Worm (Caenorhabditis elegans) whole organism, young adult: ENCODE data around the gene C35C5.9.

ENCODE experiments used
- B0261.1 ChIP-seq: sonication (generic microtip); optimal IDR thresholded peaks from 2 replicates; lab custom pipeline; 2016; ENCODE audit warnings: mild to moderate bottlenecking, missing genetic modification characterization, moderate library complexity, missing compliant biosample characterization
- B0336.3 ChIP-seq: fragments of 200-800 bp; sonication (Bioruptor generic); IDR thresholded peaks from 2 replicates; pipeline ENCODE4 v1.3.6; 2022; ENCODE audit warnings: missing genetic modification characterization, missing compliant biosample characterization
- F23B12.7 ChIP-seq: sonication (generic microtip); optimal IDR thresholded peaks from 2 replicates; lab custom pipeline; 2017; ENCODE audit warnings: missing genetic modification characterization, mild to moderate bottlenecking, missing compliant biosample characterization, antibody characterized with exemption, moderate library complexity; ENCODE audit not compliant: insufficient read depth
- F57A8.1 ChIP-seq: fragments of 200-800 bp; sonication (Bioruptor generic); optimal IDR thresholded peaks from 2 replicates; lab custom pipeline; 2018; ENCODE audit warnings: mild to moderate bottlenecking, missing genetic modification characterization, moderate library complexity, missing compliant biosample characterization
- K11D2.4 ChIP-seq: fragments of 200-800 bp; sonication (Bioruptor generic); IDR thresholded peaks from 2 replicates; pipeline ENCODE4 v1.3.6; 2022; ENCODE audit warnings: missing genetic modification reagents, missing genetic modification characterization, missing compliant biosample characterization
- K12H6.12 ChIP-seq: fragments of 200-800 bp; sonication (Bioruptor generic); optimal IDR thresholded peaks from 2 replicates; lab custom pipeline; 2018; ENCODE audit warnings: mild to moderate bottlenecking, missing genetic modification characterization, missing compliant biosample characterization
- T07F8.4 ChIP-seq: sonication (generic microtip); optimal IDR thresholded peaks from 2 replicates; lab custom pipeline; 2016; ENCODE audit warnings: mild to moderate bottlenecking, missing genetic modification characterization, moderate library complexity, missing compliant biosample characterization
- T26A5.8 ChIP-seq: sonication (generic microtip); optimal IDR thresholded peaks from 2 replicates; lab custom pipeline; 2016; ENCODE audit warnings: missing genetic modification characterization, missing compliant biosample characterization
- Y56A3A.18 ChIP-seq: fragments of 200-800 bp; sonication (Bioruptor generic); IDR thresholded peaks from 2 replicates; pipeline ENCODE4 v1.3.6; 2022; ENCODE audit warnings: missing genetic modification reagents, missing genetic modification characterization, missing compliant biosample characterization
- ZK185.1 ChIP-seq: sonication (generic microtip); optimal IDR thresholded peaks from 2 replicates; lab custom pipeline; 2016; ENCODE audit warnings: mild to moderate bottlenecking, missing genetic modification characterization, missing compliant biosample characterization; ENCODE audit not compliant: poor library complexity, severe bottlenecking
- aptf-2 ChIP-seq: fragments of 200-800 bp; sonication (Bioruptor generic); conservative IDR thresholded peaks from 2 replicates; pipeline ENCODE4 v1.3.6; 2022; ENCODE audit warnings: missing genetic modification reagents, missing genetic modification characterization, missing compliant biosample characterization
- attf-5 ChIP-seq: fragments of 200-800 bp; sonication (Bioruptor generic); optimal IDR thresholded peaks from 2 replicates; lab custom pipeline; 2018; ENCODE audit warnings: mild to moderate bottlenecking, missing genetic modification characterization, missing compliant biosample characterization
- bed-1 ChIP-seq: fragments of 200-800 bp; sonication (Bioruptor generic); IDR thresholded peaks from 2 replicates; pipeline ENCODE4 v1.3.6; 2022; ENCODE audit warnings: missing genetic modification reagents, missing genetic modification characterization, missing compliant biosample characterization
- ceh-100 ChIP-seq: fragments of 200-800 bp; sonication (Bioruptor generic); IDR thresholded peaks from 2 replicates; pipeline ENCODE4 v1.3.6; 2022; ENCODE audit warnings: missing genetic modification reagents, missing genetic modification characterization, missing compliant biosample characterization
- ceh-27 ChIP-seq: fragments of 200-800 bp; sonication (Bioruptor generic); optimal IDR thresholded peaks from 2 replicates; lab custom pipeline; 2018; ENCODE audit warnings: mild to moderate bottlenecking, missing genetic modification characterization, moderate library complexity, missing compliant biosample characterization
- ceh-40 ChIP-seq: fragments of 200-800 bp; sonication (Bioruptor generic); IDR thresholded peaks from 2 replicates; pipeline ENCODE4 v1.3.6; 2022; ENCODE audit warnings: missing genetic modification characterization, missing compliant biosample characterization
- ceh-91 ChIP-seq: fragments of 200-800 bp; sonication (Bioruptor generic); IDR thresholded peaks from 2 replicates; pipeline ENCODE4 v1.3.6; 2022; ENCODE audit warnings: missing genetic modification reagents, missing genetic modification characterization, missing compliant biosample characterization
- dox-1 ChIP-seq: fragments of 200-800 bp; sonication (Bioruptor generic); IDR thresholded peaks from 2 replicates; pipeline ENCODE4 v1.3.6; 2022; ENCODE audit warnings: missing genetic modification reagents, missing genetic modification characterization, missing compliant biosample characterization
- dpff-1 ChIP-seq: sonication (generic microtip); optimal IDR thresholded peaks from 2 replicates; lab custom pipeline; 2017; ENCODE audit warnings: mild to moderate bottlenecking, missing genetic modification characterization, missing compliant biosample characterization
- hlh-12 ChIP-seq: sonication (generic microtip); optimal IDR thresholded peaks from 2 replicates; lab custom pipeline; 2016; ENCODE audit warnings: missing genetic modification characterization, missing compliant biosample characterization
- hlh-26 ChIP-seq: fragments of 200-800 bp; sonication (Bioruptor generic); conservative IDR thresholded peaks from 2 replicates; pipeline ENCODE4 v1.3.6; 2022; ENCODE audit warnings: missing genetic modification reagents, missing genetic modification characterization, missing compliant biosample characterization
- hrde-1 ChIP-seq: sonication (generic microtip); optimal IDR thresholded peaks from 2 replicates; lab custom pipeline; 2016; ENCODE audit warnings: missing genetic modification characterization, mild to moderate bottlenecking, missing compliant biosample characterization, moderate library complexity, missing genotype, missing genetic modification reagents, borderline replicate concordance
- let-607 ChIP-seq, 2 experiments: fragments of 200-800 bp in 1 of 2; sonication (Bioruptor generic) in 1 of 2; sonication (generic microtip) in 1 of 2; optimal IDR thresholded peaks; 2 replicates each; lab custom pipeline; 2016 to 2018; ENCODE audit warnings: mild to moderate bottlenecking in 2 of 2, missing compliant biosample characterization in 2 of 2, missing genetic modification characterization in 2 of 2, moderate library complexity in 2 of 2, missing genotype in 1 of 2
- lin-26 ChIP-seq: fragments of 200-800 bp; sonication (Bioruptor generic); IDR thresholded peaks from 2 replicates; pipeline ENCODE4 v1.3.6; 2022; ENCODE audit warnings: missing genetic modification reagents, missing genetic modification characterization, missing compliant biosample characterization
- lin-35 ChIP-seq, 3 experiments: fragments of 150-350 bp in 2 of 3; sonication (generic microtip) in 1 of 3; optimal IDR thresholded peaks; 2 replicates each; lab custom pipeline; 2014 to 2018; ENCODE audit warnings: missing biosample characterization in 3 of 3, missing genetic modification characterization in 3 of 3, missing genetic modification reagents in 3 of 3
- lir-1 ChIP-seq: fragments of 200-800 bp; sonication (Bioruptor generic); conservative IDR thresholded peaks from 2 replicates; pipeline ENCODE4 v1.3.6; 2022; ENCODE audit warnings: missing genetic modification reagents, missing genetic modification characterization, missing compliant biosample characterization
- madf-6 ChIP-seq: fragments of 200-800 bp; sonication (Bioruptor generic); IDR thresholded peaks from 2 replicates; pipeline ENCODE4 v1.3.6; 2022; ENCODE audit warnings: missing genetic modification reagents, missing genetic modification characterization, missing compliant biosample characterization
- madf-8 ChIP-seq: fragments of 200-800 bp; sonication (Bioruptor generic); conservative IDR thresholded peaks from 2 replicates; pipeline ENCODE4 v1.3.6; 2022; ENCODE audit warnings: missing genetic modification reagents, missing genetic modification characterization, missing compliant biosample characterization
- nhr-179 ChIP-seq: sonication (generic microtip); optimal IDR thresholded peaks from 2 replicates; lab custom pipeline; 2016; ENCODE audit warnings: mild to moderate bottlenecking, missing genetic modification characterization, missing compliant biosample characterization
- pha-4 ChIP-seq: fragments of 150-350 bp; sonication (generic microtip); optimal IDR thresholded peaks from 2 replicates; lab custom pipeline; 2014; ENCODE audit warnings: missing biosample characterization, missing genetic modification reagents, missing genetic modification characterization
- repo-1 ChIP-seq: sonication (generic microtip); optimal IDR thresholded peaks from 2 replicates; lab custom pipeline; 2017; ENCODE audit warnings: mild to moderate bottlenecking, missing genetic modification characterization, missing compliant biosample characterization
- sdz-38 ChIP-seq: sonication (generic microtip); optimal IDR thresholded peaks from 2 replicates; lab custom pipeline; 2016; ENCODE audit warnings: missing genotype, missing genetic modification characterization, missing compliant biosample characterization
- unc-62 ChIP-seq: fragments of 150-350 bp; optimal IDR thresholded peaks from 2 replicates; lab custom pipeline; 2014; ENCODE audit warnings: missing biosample characterization, missing genetic modification reagents, missing genetic modification characterization
- xnd-1 ChIP-seq: sonication (generic microtip); optimal IDR thresholded peaks from 2 replicates; lab custom pipeline; 2016; ENCODE audit warnings: missing genotype, missing genetic modification reagents, missing genetic modification characterization, missing compliant biosample characterization
- zfh-2 ChIP-seq: fragments of 200-800 bp; sonication (Bioruptor generic); conservative IDR thresholded peaks from 2 replicates; pipeline ENCODE4 v1.3.6; 2022; ENCODE audit warnings: missing genetic modification reagents, missing genetic modification characterization, missing compliant biosample characterization
- ztf-18 ChIP-seq: sonication (generic microtip); optimal IDR thresholded peaks from 2 replicates; lab custom pipeline; 2016; ENCODE audit warnings: missing genotype, mild to moderate bottlenecking, missing genetic modification characterization, missing compliant biosample characterization
- ztf-22 ChIP-seq: fragments of 200-800 bp; sonication (Bioruptor generic); optimal IDR thresholded peaks from 2 replicates; lab custom pipeline; 2018; ENCODE audit warnings: mild to moderate bottlenecking, missing genetic modification characterization, moderate library complexity, missing compliant biosample characterization
- ztf-3 ChIP-seq: fragments of 200-800 bp; sonication (Bioruptor generic); optimal IDR thresholded peaks from 2 replicates; lab custom pipeline; 2018; ENCODE audit warnings: mild to moderate bottlenecking, missing genetic modification characterization, missing compliant biosample characterization

C35C5.9 gene

DNA sequence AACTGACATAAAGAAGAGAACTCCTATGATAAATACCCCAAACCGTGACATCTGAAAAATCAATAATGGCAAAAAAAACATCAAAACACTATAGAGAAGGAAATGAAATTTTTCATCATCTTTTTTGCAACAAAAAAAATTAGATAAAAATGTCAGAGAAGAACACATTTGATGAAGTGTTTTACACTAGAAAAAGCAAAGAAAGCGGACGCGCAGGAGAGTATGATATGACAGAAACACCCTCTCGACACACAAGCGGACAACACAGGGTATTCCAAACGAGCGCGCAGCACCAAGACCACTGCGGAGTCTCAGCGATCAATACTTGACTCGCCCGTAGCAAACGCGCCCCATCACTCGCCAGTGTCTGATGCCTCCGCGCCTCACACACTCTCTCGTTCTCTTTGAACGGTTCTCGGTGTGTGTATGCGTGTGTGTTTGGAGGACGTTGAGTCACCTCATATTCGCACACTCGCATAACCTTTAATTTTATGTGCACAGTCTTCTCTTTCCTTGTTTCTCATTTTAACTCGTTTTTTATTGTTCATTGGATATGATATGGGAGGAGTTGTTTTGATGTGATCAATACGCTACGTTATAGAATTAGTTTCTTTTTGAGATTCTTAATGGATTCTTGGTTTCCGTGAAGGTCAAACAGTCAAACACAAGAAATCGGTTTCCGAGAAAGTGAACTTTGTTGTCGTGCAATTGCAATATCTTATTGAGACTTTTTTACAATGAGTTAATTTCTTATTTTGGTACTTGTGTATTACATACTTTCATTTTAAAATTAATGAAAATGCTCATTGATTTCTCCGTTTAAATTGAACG is 10.3 kb downstream of the C35C5.9 start, which contains the start of gene selt-1.1 (continued):
- TF ChIP-seq attf-5 (peak; percentile 57), K12H6.12 (peak; percentile 14), ztf-18 (tag; lab: Kevin White, UChicago) (peak; percentile 16), B0336.3 (GFP tag; lab: Robert Waterston, UW) (peak; percentile 65; the same call in 1 of the 2 replicates), xnd-1 (no peak), ceh-40 (no peak), ZK185.1 (tag; lab: Kevin White, UChicago) (peak; percentile 46), unc-62 (GFP tag; lab: Kevin White, UChicago) (peak; percentile 26)

DNA sequence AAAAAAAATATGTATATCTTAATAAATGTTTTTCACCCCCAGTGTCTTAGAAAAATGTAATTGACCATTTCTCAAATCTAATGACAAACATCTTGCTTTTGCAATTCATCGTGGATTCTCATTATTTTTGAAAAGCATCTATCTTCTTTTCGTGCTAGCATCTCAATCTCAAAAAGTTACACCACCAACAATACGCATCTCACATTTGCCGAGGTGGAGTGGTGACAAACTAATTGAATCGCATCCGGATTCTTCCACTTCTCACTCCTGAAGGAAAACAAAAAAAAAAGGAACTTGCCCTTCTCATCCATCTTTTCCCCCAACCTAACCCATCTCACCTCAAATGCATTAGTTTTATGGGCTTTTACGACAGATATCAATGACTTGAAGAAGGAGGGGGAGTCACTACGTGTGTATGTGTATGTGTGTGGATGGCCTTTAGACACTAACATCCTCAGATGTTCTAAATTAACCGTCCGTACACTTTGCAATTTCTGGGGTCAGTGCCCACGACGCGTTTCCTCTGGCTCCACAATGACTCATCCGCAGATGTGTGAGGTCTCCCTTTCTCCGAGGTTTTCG is 11.2 kb downstream of the C35C5.9 start:
- TF ChIP-seq attf-5 (no peak), bed-1 (GFP tag; lab: Robert Waterston, UW) (no peak), repo-1 (no peak), let-607 (tag; optimal IDR thresholded peaks at IDR 0.05; lab: Kevin White, UChicago) (no peak), dox-1 (GFP tag; lab: Robert Waterston, UW) (no peak), ceh-91 (no peak), ztf-3 (no peak), T07F8.4 (no peak), pha-4 (tag; lab: Kevin White, UChicago) (no peak), hlh-12 (tag; lab: Kevin White, UChicago) (no peak), ztf-22 (GFP tag; lab: Kevin White, UChicago) (no peak), sdz-38 (tag; lab: Kevin White, UChicago) (no peak), hlh-26 (GFP tag; lab: Robert Waterston, UW) (no peak), B0261.1 (tag; lab: Kevin White, UChicago) (no peak), K12H6.12 (no peak), B0336.3 (GFP tag; lab: Robert Waterston, UW) (no peak), Y56A3A.18 (GFP tag; lab: Robert Waterston, UW) (no peak)
- TF ChIP-seq, all 124 proteins: peak for 0

DNA sequence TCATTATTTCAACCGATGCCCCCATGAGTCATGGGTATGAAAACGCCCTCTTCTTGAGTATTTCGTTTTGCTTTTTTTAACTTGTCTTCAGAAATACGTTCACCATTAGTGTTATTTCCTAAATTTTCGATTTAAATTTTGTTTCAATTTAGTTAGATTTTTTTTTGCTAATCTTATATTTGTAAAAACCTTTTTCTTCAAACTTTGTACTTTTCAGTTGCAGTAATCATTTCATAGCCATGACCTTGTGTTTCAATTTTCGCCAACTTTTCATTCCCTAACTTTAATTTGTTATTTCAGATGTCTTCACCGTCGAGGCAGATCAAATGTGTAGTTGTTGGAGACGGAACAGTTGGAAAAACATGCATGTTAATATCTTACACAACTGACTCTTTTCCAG is 11.9 kb downstream of the C35C5.9 start, which contains the start of gene mig-2:
Gene mig-2, plus strand, starts transcription at position 301 of the 400 bp plus-strand sequence.
- TF ChIP-seq ceh-40 (no peak), dox-1 (GFP tag; lab: Robert Waterston, UW) (no peak), hlh-26 (GFP tag; lab: Robert Waterston, UW) (no peak), T26A5.8 (tag; lab: Kevin White, UChicago) (no peak), F57A8.1 (GFP tag; lab: Kevin White, UChicago) (no peak), lin-35 (GFP tag; optimal IDR thresholded peaks at IDR 0.05; lab: Kevin White, UChicago) (no peak), ztf-22 (GFP tag; lab: Kevin White, UChicago) (no peak), madf-8 (GFP tag; lab: Robert Waterston, UW) (no peak), zfh-2 (GFP tag; lab: Robert Waterston, UW) (no peak), ceh-100 (no peak), lin-26 (GFP tag; lab: Robert Waterston, UW) (no peak), nhr-179 (no peak), aptf-2 (no peak), dpff-1 (tag; lab: Kevin White, UChicago) (no peak), K11D2.4 (GFP tag; lab: Robert Waterston, UW) (no peak), ceh-27 (GFP tag; lab: Kevin White, UChicago) (no peak), hrde-1 (tag; lab: Kevin White, UChicago) (no peak), lir-1 (no peak), madf-6 (GFP tag; lab: Robert Waterston, UW) (no peak), F23B12.7 (tag; lab: Kevin White, UChicago) (no peak)
